Worm (Caenorhabditis elegans): Measurements from ENCODE around the gene srab-17.

- TF ChIP-seq him-1 (tag; optimal IDR thresholded peaks at IDR 0.05): no peak
- TF ChIP-seq dao-5 (tag; optimal IDR thresholded peaks at IDR 0.05): no peak
Observed at ce11 chrV:9916665-9917064, 48.5 kb upstream of the srab-17 start, which contains the start of gene C50H2.4.
